Worm (Caenorhabditis elegans) whole organism, L4/young adult: ENCODE measurements around the gene marg-1.

Experiments used
- W03F9.2 ChIP-seq: fragments of 150-350 bp; optimal IDR thresholded peaks from 2 replicates; lab custom pipeline; 2014; ENCODE audit warnings: missing biosample characterization, missing genetic modification characterization
- dao-5 ChIP-seq: sonication (generic microtip); optimal IDR thresholded peaks from 2 replicates; lab custom pipeline; 2016; ENCODE audit warnings: missing genotype, missing genetic modification characterization, moderate library complexity, missing compliant biosample characterization
- him-1 ChIP-seq: sonication (generic microtip); optimal IDR thresholded peaks from 2 replicates; lab custom pipeline; 2016; ENCODE audit warnings: missing genotype, missing genetic modification reagents, missing genetic modification characterization, missing compliant biosample characterization

The marg-1 gene

ce11 chrX:3814827-3815226 is 33.9 kb upstream of the marg-1 start:
- TF ChIP-seq dao-5 = no peak
- no peak for TF ChIP-seq him-1 (tag; lab: Kevin White, UChicago)
- TF ChIP-seq W03F9.2 (tag; lab: Kevin White, UChicago) = no peak

- TF ChIP-seq dao-5 = no peak
- no peak for TF ChIP-seq W03F9.2 (tag; lab: Kevin White, UChicago)
- no peak for TF ChIP-seq him-1 (tag; lab: Kevin White, UChicago)
Observed at ce11 chrX:3807166-3807565, 26.2 kb upstream of the marg-1 start, which contains the start of gene F35A5.1. Gene F35A5.1 (plus strand): TSS chrX:3807466.

- no peak for TF ChIP-seq dao-5
- no peak for TF ChIP-seq him-1 (tag; lab: Kevin White, UChicago)
- no peak for TF ChIP-seq W03F9.2 (tag; lab: Kevin White, UChicago)
Observed at ce11 chrX:3804837-3805236, 23.9 kb upstream of the marg-1 start, which contains the start of gene F35A5.2. Gene F35A5.2 (plus strand): TSS chrX:3805137.

ce11 chrX:3803314-3803713 is 22.4 kb upstream of the marg-1 start, which contains the start of gene F35A5.8:
Gene F35A5.8 (minus strand): TSS chrX:3803464.
- TF ChIP-seq him-1 (tag; lab: Kevin White, UChicago) = peak; percentile 20
- TF ChIP-seq dao-5 = no peak
- peak; percentile 52 for TF ChIP-seq W03F9.2 (tag; lab: Kevin White, UChicago)

ce11 chrX:3802743-3803142 is 21.8 kb upstream of the marg-1 start:
- no peak for TF ChIP-seq W03F9.2 (tag; lab: Kevin White, UChicago)
- TF ChIP-seq him-1 (tag; lab: Kevin White, UChicago) = no peak
- no peak for TF ChIP-seq dao-5

- TF ChIP-seq W03F9.2 (tag; lab: Kevin White, UChicago) = no peak
- TF ChIP-seq dao-5 = no peak
- no peak for TF ChIP-seq him-1 (tag; lab: Kevin White, UChicago)
Observed at ce11 chrX:3798288-3798687, 17.3 kb upstream of the marg-1 start.

ce11 chrX:3797882-3798281 is 16.9 kb upstream of the marg-1 start, which contains the start of gene abu-10:
Gene abu-10 (plus strand): TSS chrX:3798182.
- no peak for TF ChIP-seq dao-5
- TF ChIP-seq him-1 (tag; lab: Kevin White, UChicago) = no peak
- no peak for TF ChIP-seq W03F9.2 (tag; lab: Kevin White, UChicago)

- TF ChIP-seq him-1 (tag; lab: Kevin White, UChicago) = no peak
- TF ChIP-seq W03F9.2 (tag; lab: Kevin White, UChicago) = no peak
- no peak for TF ChIP-seq dao-5
Observed at ce11 chrX:3795642-3796041, 14.7 kb upstream of the marg-1 start, which contains the start of gene F35A5.5. Gene F35A5.5 (minus strand): TSS chrX:3795742.

- no peak for TF ChIP-seq him-1 (tag; lab: Kevin White, UChicago)
- TF ChIP-seq W03F9.2 (tag; lab: Kevin White, UChicago) = no peak
- no peak for TF ChIP-seq dao-5
Observed at ce11 chrX:3794161-3794560, 13.2 kb upstream of the marg-1 start.

- TF ChIP-seq dao-5 = peak; percentile 32
- TF ChIP-seq him-1 (tag; lab: Kevin White, UChicago) = peak; percentile 21
- TF ChIP-seq W03F9.2 (tag; lab: Kevin White, UChicago) = no peak
Observed at ce11 chrX:3793389-3793788, 12.4 kb upstream of the marg-1 start.

- TF ChIP-seq W03F9.2 (tag; lab: Kevin White, UChicago) (no peak), him-1 (tag; lab: Kevin White, UChicago) (no peak), dao-5 (no peak)
Observed at ce11 chrX:3792715-3793114, 11.8 kb upstream of the marg-1 start, which contains the start of gene idpp-5. Gene idpp-5 (minus strand): TSS chrX:3792815.

ce11 chrX:3791098-3791497 is 10.2 kb upstream of the marg-1 start:
- TF ChIP-seq him-1 (tag; lab: Kevin White, UChicago) = no peak
- TF ChIP-seq dao-5 = no peak
- TF ChIP-seq W03F9.2 (tag; lab: Kevin White, UChicago) = no peak

ce11 chrX:3788483-3788882 is 7.5 kb upstream of the marg-1 start:
- TF ChIP-seq W03F9.2 (tag; lab: Kevin White, UChicago) (no peak), him-1 (tag; lab: Kevin White, UChicago) (no peak), dao-5 (no peak)

ce11 chrX:3787431-3788076 is 6.6 kb upstream of the marg-1 start, which contains the start of gene pmpl-1:
Gene pmpl-1 (plus strand): TSS chrX:3788026.
- no peak for TF ChIP-seq W03F9.2 (tag; lab: Kevin White, UChicago)
- no peak for TF ChIP-seq dao-5
- no peak for TF ChIP-seq him-1 (tag; lab: Kevin White, UChicago)
